Worm (Caenorhabditis elegans) whole organism, early embryonic: Measurements from ENCODE around the gene K08E3.2.

Experiments
- B0310.2 ChIP-seq: sonication (generic microtip); optimal IDR thresholded peaks from 2 replicates; lab custom pipeline; 2016; ENCODE audit warnings: mild to moderate bottlenecking, missing genetic modification characterization, missing compliant biosample characterization
- aly-1 ChIP-seq: sonication (generic microtip); optimal IDR thresholded peaks from 2 replicates; lab custom pipeline; 2016; ENCODE audit warnings: missing genetic modification characterization, missing compliant biosample characterization
- ama-1 ChIP-seq: fragments of 150-350 bp; optimal IDR thresholded peaks from 2 replicates; lab custom pipeline; 2014
- ceh-13 ChIP-seq: fragments of 200-800 bp; sonication (Bioruptor generic); optimal IDR thresholded peaks from 2 replicates; lab custom pipeline; 2018; ENCODE audit warnings: mild to moderate bottlenecking, missing genetic modification characterization, missing compliant biosample characterization
- ceh-36 ChIP-seq: sonication (generic microtip); optimal IDR thresholded peaks from 2 replicates; lab custom pipeline; 2016; ENCODE audit warnings: missing genetic modification characterization, inconsistent platforms, missing compliant biosample characterization
- flt-1 ChIP-seq: fragments of 200-800 bp; sonication (Bioruptor generic); IDR thresholded peaks from 2 replicates; pipeline ENCODE4 v1.3.6; 2022; ENCODE audit warnings: missing genetic modification characterization, missing compliant biosample characterization
- hmg-4 ChIP-seq: fragments of 200-800 bp; sonication (Bioruptor generic); optimal IDR thresholded peaks from 2 replicates; lab custom pipeline; 2018; ENCODE audit warnings: mild to moderate bottlenecking, missing genetic modification characterization, missing compliant biosample characterization
- pes-1 ChIP-seq: fragments of 200-800 bp; sonication (Bioruptor generic); IDR thresholded peaks from 2 replicates; pipeline ENCODE4 v1.3.6; 2022; ENCODE audit warnings: missing genetic modification reagents, missing genetic modification characterization, missing compliant biosample characterization
- scrt-1 ChIP-seq: fragments of 200-800 bp; sonication (Bioruptor generic); IDR thresholded peaks from 2 replicates; pipeline ENCODE4 v1.3.6; 2022; ENCODE audit warnings: missing genetic modification characterization, missing compliant biosample characterization
- sea-1 ChIP-seq: fragments of 200-800 bp; sonication (Bioruptor generic); conservative IDR thresholded peaks from 2 replicates; pipeline ENCODE4 v1.3.6; 2022; ENCODE audit warnings: missing genetic modification characterization, missing compliant biosample characterization
- tbx-11 ChIP-seq: fragments of 200-800 bp; sonication (Bioruptor generic); IDR thresholded peaks from 2 replicates; pipeline ENCODE4 v1.3.6; 2022; ENCODE audit warnings: missing genetic modification characterization, missing compliant biosample characterization
- tra-4 ChIP-seq: sonication (generic microtip); optimal IDR thresholded peaks from 2 replicates; lab custom pipeline; 2017; ENCODE audit warnings: missing genetic modification characterization, missing compliant biosample characterization

- no peak for TF ChIP-seq ama-1 (lab: Kevin White, UChicago)
- no peak for TF ChIP-seq tbx-11
- no peak for TF ChIP-seq flt-1 (GFP tag; lab: Robert Waterston, UW)
- no peak for TF ChIP-seq pes-1 (GFP tag; lab: Robert Waterston, UW)
- no peak for TF ChIP-seq aly-1 (tag; lab: Kevin White, UChicago)
- no peak for TF ChIP-seq scrt-1 (GFP tag; lab: Robert Waterston, UW)
- no peak for TF ChIP-seq tra-4 (tag; lab: Kevin White, UChicago)
- no peak for TF ChIP-seq hmg-4 (GFP tag; lab: Kevin White, UChicago)
- TF ChIP-seq ceh-36: no peak
- TF ChIP-seq ceh-13 (GFP tag; lab: Kevin White, UChicago): no peak
- no peak for TF ChIP-seq sea-1 (GFP tag; lab: Robert Waterston, UW)
- no peak for TF ChIP-seq B0310.2 (tag; lab: Kevin White, UChicago)
These were observed 18.7 kb downstream of the K08E3.2 start for ce11 chrIII:13729760-13730159.
